Worm (Caenorhabditis elegans) whole organism, L3 larva: ENCODE data around the gene col-172.

Source experiments
- nhr-11 ChIP-seq: fragments of 150-350 bp; optimal IDR thresholded peaks from 2 replicates; lab custom pipeline; 2014; ENCODE audit warnings: missing biosample characterization, missing genetic modification characterization
- nhr-23 ChIP-seq: fragments of 150-350 bp; optimal IDR thresholded peaks from 2 replicates; lab custom pipeline; 2014; ENCODE audit warnings: missing biosample characterization, missing genetic modification reagents, missing genetic modification characterization
- nhr-76 ChIP-seq: fragments of 150-350 bp; sonication (generic microtip); optimal IDR thresholded peaks from 5 replicates; lab custom pipeline; 2014; ENCODE audit warnings: missing biosample characterization, missing genetic modification characterization

- TF ChIP-seq nhr-11 = no peak
- no peak for TF ChIP-seq nhr-76
- TF ChIP-seq nhr-23 (tag; lab: Kevin White, UChicago) = no peak
These were observed 5.2 kb upstream of the col-172 start for ce11 chrX:6667468-6667867.
